Fruit fly (Drosophila melanogaster) whole organism, adult: Measurements from ENCODE around the gene CG4709.

Experiments
- CG5204 ChIP-seq: fragments of 200-800 bp; sonication (Bioruptor generic); optimal IDR thresholded peaks from 2 replicates; lab custom pipeline; 2016; ENCODE audit warnings: missing biosample characterization, missing genetic modification characterization
- CG7045 ChIP-seq: fragments of 200-800 bp; sonication (Bioruptor generic); optimal IDR thresholded peaks from 2 replicates; lab custom pipeline; 2017; ENCODE audit warnings: missing biosample characterization, mild to moderate bottlenecking, missing genetic modification characterization

DNA sequence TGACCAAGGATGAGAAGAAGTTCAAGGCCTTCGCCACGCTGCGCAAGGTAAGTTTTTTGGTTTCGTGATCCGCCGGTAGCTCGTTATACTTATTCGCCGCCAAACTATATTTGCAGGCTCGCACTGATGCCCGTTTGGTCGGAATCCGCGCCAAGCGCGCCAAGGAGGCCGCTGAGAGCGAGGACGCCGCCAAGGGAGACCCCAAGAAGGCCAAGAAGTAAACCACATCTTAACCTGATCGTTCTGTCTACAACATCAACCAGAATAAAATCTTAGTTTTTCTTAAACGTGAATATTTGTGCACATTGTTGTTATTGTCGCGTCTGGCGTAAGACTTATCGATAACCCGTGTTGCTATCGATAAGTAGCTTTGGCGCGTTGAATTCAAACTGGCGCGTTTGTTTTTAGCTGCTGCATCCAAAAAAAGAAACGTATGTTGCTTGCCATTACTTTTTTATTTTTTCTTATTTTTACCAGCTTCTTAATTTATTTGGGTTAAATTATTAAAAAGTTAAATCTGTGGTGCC is 14.1 kb downstream of the CG4709 start:
- TF ChIP-seq CG5204 (GFP tag; lab: Kevin White, UChicago) (no peak), CG7045 (GFP tag; lab: Kevin White, UChicago) (no peak)
